Fruit fly (Drosophila melanogaster): Measurements from ENCODE around the gene CG5506.
A peak's percentile ranks its signal among the peaks of the same experiment; 100 is the strongest.

CG5506 gene

DNA sequence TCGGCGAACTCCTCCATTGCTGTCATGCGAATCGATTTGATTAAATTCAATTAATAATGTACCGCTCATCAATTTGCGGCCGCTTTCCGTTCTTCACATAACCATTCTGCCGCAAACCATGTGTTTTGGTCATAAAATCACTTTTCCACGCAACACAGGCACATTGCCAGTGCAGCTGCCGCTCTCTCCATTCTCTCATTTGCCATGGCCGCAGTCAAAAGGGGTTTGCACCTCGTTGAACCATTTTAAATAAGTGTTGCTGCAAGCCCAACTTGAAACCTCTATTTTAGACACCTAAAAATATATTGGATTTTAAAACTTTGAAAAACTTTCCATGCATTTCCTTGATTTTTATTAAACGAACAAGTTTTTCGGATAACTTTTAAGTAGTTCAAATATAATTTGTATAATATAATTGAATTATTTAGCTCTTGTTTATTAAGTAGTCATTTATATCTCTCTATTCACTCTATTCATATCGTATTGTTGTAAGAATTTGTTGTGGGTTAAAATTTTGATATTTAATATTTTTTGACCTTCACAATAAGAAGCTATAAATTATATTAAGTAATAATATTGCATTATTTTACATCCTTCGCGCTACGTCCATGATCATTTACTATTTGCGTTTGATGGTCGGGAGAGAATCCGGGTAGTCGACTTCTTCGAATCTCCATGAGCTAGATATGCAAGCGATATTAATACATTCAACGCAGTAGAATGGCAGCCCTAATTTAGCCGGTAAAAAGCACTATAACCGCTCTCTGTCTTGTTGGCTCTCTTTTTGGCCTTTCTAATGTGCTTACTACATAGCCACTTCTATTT, 27.3 kb downstream of the CG5506 start, which contains the start of gene CG5535 (continued):
- TF ChIP-seq cyc (GFP tag; optimal IDR thresholded peaks at IDR 0.05) (peak; percentile 2), CG34406 (GFP tag; optimal IDR thresholded peaks at IDR 0.05) (peak; percentile 56), Blimp-1 (GFP tag; optimal IDR thresholded peaks at IDR 0.05) (no peak), CG16779 (tag; optimal IDR thresholded peaks at IDR 0.05) (peak; percentile 74), CG7368 (GFP tag; optimal IDR thresholded peaks at IDR 0.05) (peak; percentile 47), Lpt (GFP tag; optimal IDR thresholded peaks at IDR 0.05) (peak; percentile 58), Ets96B (tag; optimal IDR thresholded peaks at IDR 0.05) (peak; percentile 73), CG4318 (GFP tag; optimal IDR thresholded peaks at IDR 0.05) (peak; percentile 88), CG6276 (GFP tag; optimal IDR thresholded peaks at IDR 0.05) (peak; percentile 91), CG1621 (tag; optimal IDR thresholded peaks at IDR 0.05) (no peak), vri (GFP tag; optimal IDR thresholded peaks at IDR 0.05) (peak; percentile 12), CG6808 (GFP tag; optimal IDR thresholded peaks at IDR 0.05) (peak; percentile 88)

DNA sequence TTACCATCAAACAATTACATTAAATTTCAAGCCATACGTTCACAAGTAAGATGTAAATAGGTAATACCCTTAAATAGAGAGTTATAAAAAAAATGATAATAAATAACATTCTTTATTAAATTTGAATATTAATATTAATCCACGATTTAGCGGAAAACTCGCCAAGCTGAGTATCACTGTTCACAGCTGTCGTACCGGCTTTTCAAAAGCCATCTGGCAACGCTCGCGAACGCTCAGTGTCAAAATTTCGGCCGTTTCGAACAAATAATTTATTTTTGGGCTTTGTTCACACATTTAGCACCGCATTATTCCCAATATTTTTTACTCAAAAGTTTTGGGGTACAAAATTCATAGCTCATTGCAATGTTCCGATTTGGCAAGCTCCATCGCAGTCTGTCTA, 34.7 kb downstream of the CG5506 start, which contains the start of gene TrpRS-m:
TrpRS-m (plus strand) TSS at position 211 of the 400 bp plus-strand sequence.
- TF ChIP-seq Eip93F (GFP tag; optimal IDR thresholded peaks at IDR 0.05): peak; percentile 9
- TF ChIP-seq Smox (GFP tag; optimal IDR thresholded peaks at IDR 0.05): no peak
- no peak for TF ChIP-seq CG6854 (GFP tag; optimal IDR thresholded peaks at IDR 0.05)
- no peak for TF ChIP-seq CG31627 (GFP tag; optimal IDR thresholded peaks at IDR 0.05)
- TF ChIP-seq svp (GFP tag): no peak
- no peak for TF ChIP-seq Met (GFP tag; optimal IDR thresholded peaks at IDR 0.05)
- TF ChIP-seq Lpt (GFP tag; optimal IDR thresholded peaks at IDR 0.05): no peak
- TF ChIP-seq CG7368 (GFP tag; optimal IDR thresholded peaks at IDR 0.05): no peak
- TF ChIP-seq CG11762 (GFP tag; optimal IDR thresholded peaks at IDR 0.05; ENCODE audit: insufficient read depth): no peak
- TF ChIP-seq acj6 (GFP tag; optimal IDR thresholded peaks at IDR 0.05): no peak
- TF ChIP-seq CG6163 (GFP tag; IDR thresholded peaks at IDR 0.05): no peak
- TF ChIP-seq CG11294 (GFP tag; IDR thresholded peaks at IDR 0.05): no peak
- no peak for TF ChIP-seq OdsH (GFP tag; optimal IDR thresholded peaks at IDR 0.05)
- no peak for TF ChIP-seq CG10669 (GFP tag; optimal IDR thresholded peaks at IDR 0.05)
- TF ChIP-seq Ets96B (tag; optimal IDR thresholded peaks at IDR 0.05): no peak
- TF ChIP-seq CG8119 (GFP tag; IDR thresholded peaks at IDR 0.05): no peak
- TF ChIP-seq ss (GFP tag; optimal IDR thresholded peaks at IDR 0.05): no peak
- peak; percentile 6 for TF ChIP-seq esn (GFP tag; optimal IDR thresholded peaks at IDR 0.05)
- TF ChIP-seq fd85E (GFP tag; optimal IDR thresholded peaks at IDR 0.05): no peak
- TF ChIP-seq CG32006 (GFP tag; optimal IDR thresholded peaks at IDR 0.05): no peak
- TF ChIP-seq Gug (GFP tag; IDR thresholded peaks at IDR 0.05): no peak
- no peak for TF ChIP-seq pdm3 (GFP tag; optimal IDR thresholded peaks at IDR 0.05)
- peak; percentile 32 for TF ChIP-seq Eip78C (GFP tag)
- TF ChIP-seq lz (GFP tag; optimal IDR thresholded peaks at IDR 0.05): no peak
- no peak for TF ChIP-seq CG6808 (GFP tag; optimal IDR thresholded peaks at IDR 0.05)
- TF ChIP-seq Sox102F (GFP tag; optimal IDR thresholded peaks at IDR 0.05): no peak
- peak; percentile 81 for TF ChIP-seq achi (GFP tag; optimal IDR thresholded peaks at IDR 0.05)
- no peak for TF ChIP-seq Eip75B (GFP tag; optimal IDR thresholded peaks at IDR 0.05)
- peak; percentile 6 for TF ChIP-seq Sox14 (GFP tag; optimal IDR thresholded peaks at IDR 0.05)
- TF ChIP-seq CG6276 (GFP tag; optimal IDR thresholded peaks at IDR 0.05): no peak
- no peak for TF ChIP-seq eg (GFP tag; IDR thresholded peaks at IDR 0.05)
- TF ChIP-seq Hr38 (GFP tag; optimal IDR thresholded peaks at IDR 0.05): no peak
- no peak for TF ChIP-seq spab (GFP tag; optimal IDR thresholded peaks at IDR 0.05)
- TF ChIP-seq CG9139 (GFP tag; optimal IDR thresholded peaks at IDR 0.05): no peak

All from whole organism, prepupa.